Fruit fly (Drosophila melanogaster) whole organism, pupa: Measurements from ENCODE around the gene UQCR-6.4L.
"Not testable (repeated sequence)": the region's sequence is repeated elsewhere in the genome, so short reads cannot be mapped to it uniquely, and the experiment has no call there.

Source experiments
- CG12605 ChIP-seq: fragments of 200-800 bp; sonication (Bioruptor generic); IDR thresholded peaks from 2 replicates; pipeline ENCODE4 v1.3.6; 2022; ENCODE audit warnings: missing biosample characterization, missing genetic modification characterization
- CG13204 ChIP-seq: fragments of 200-800 bp; sonication (Bioruptor generic); optimal IDR thresholded peaks from 2 replicates; lab custom pipeline; 2018; ENCODE audit warnings: missing biosample characterization, mild to moderate bottlenecking, missing genetic modification characterization, moderate library complexity
- CG14655 ChIP-seq: fragments of 200-800 bp; sonication (Bioruptor generic); optimal IDR thresholded peaks from 3 replicates; lab custom pipeline; 2017; ENCODE audit warnings: mild to moderate bottlenecking, missing biosample characterization, missing genetic modification reagents, missing genetic modification characterization
- CG32121 ChIP-seq: fragments of 200-800 bp; sonication (Bioruptor generic); IDR thresholded peaks from 2 replicates; pipeline ENCODE4 v1.3.6; 2022; ENCODE audit warnings: missing biosample characterization, missing genetic modification characterization
- gl ChIP-seq: fragments of 200-800 bp; sonication (Bioruptor generic); optimal IDR thresholded peaks from 2 replicates; lab custom pipeline; 2018; ENCODE audit warnings: missing biosample characterization, mild to moderate bottlenecking, missing genetic modification characterization

- TF ChIP-seq CG13204; gl; CG32121; CG12605 (GFP tag; lab: Robert Waterston, UW); CG14655: not testable (repeated sequence)
Measured at dm6 chr3L:16573234-16573633, 6.7 kb downstream of the UQCR-6.4L start, which contains the start of gene Mipp1.
